4 worm cellular contexts compared by ENCODE assay signal in genomic region chrII:6348360-6348759, ce11.
TF ChIP-seq lines count a peak whose summit lies in the region.

No protein-coding gene starts in this region.

TF ChIP-seq in whole organism, L2 larva, 48 proteins besides CTCF, POLR2A, EP300 and RAD21 (continued from another document):
- TF ChIP-seq sma-3 (GFP tag; optimal IDR thresholded peaks at IDR 0.05; lab: Kevin White, UChicago) (peak; percentile 95), nhr-6 (tag; optimal IDR thresholded peaks at IDR 0.05; lab: Kevin White, UChicago) (peak; percentile 65), sma-9 (GFP tag; optimal IDR thresholded peaks at IDR 0.05; lab: Kevin White, UChicago) (peak; percentile 96), sma-9 (tag; optimal IDR thresholded peaks at IDR 0.05; lab: Kevin White, UChicago) (no peak), nhr-129 (tag; optimal IDR thresholded peaks at IDR 0.05; lab: Kevin White, UChicago) (peak; percentile 95), Y55F3AM.14 (GFP tag; optimal IDR thresholded peaks at IDR 0.05; lab: Kevin White, UChicago) (peak; percentile 56), ceh-16 (tag; optimal IDR thresholded peaks at IDR 0.05; lab: Kevin White, UChicago) (peak; percentile 84), unc-39 (tag; optimal IDR thresholded peaks at IDR 0.05; lab: Kevin White, UChicago) (no peak), zag-1 (tag; optimal IDR thresholded peaks at IDR 0.05; lab: Kevin White, UChicago) (peak; percentile 58), blmp-1 (tag; optimal IDR thresholded peaks at IDR 0.05; lab: Kevin White, UChicago; ENCODE audit: insufficient read depth) (peak; percentile 90), nhr-77 (tag; optimal IDR thresholded peaks at IDR 0.05; lab: Kevin White, UChicago) (no peak), unc-62 (GFP tag; optimal IDR thresholded peaks at IDR 0.05; lab: Kevin White, UChicago) (peak; percentile 64), fos-1 (tag; optimal IDR thresholded peaks at IDR 0.05; lab: Kevin White, UChicago) (peak; percentile 92), elt-3 (tag; optimal IDR thresholded peaks at IDR 0.05; lab: Kevin White, UChicago) (no peak), skn-1 (tag; optimal IDR thresholded peaks at IDR 0.05; lab: Kevin White, UChicago) (no peak), nhr-25 (tag; optimal IDR thresholded peaks at IDR 0.05; lab: Kevin White, UChicago) (peak; percentile 96), egl-27 (tag; optimal IDR thresholded peaks at IDR 0.05; lab: Kevin White, UChicago) (peak; percentile 84), ZK546.5 (tag; optimal IDR thresholded peaks at IDR 0.05; lab: Kevin White, UChicago) (no peak), ztf-4 (tag; optimal IDR thresholded peaks at IDR 0.05; lab: Kevin White, UChicago) (peak; percentile 89), mdl-1 (tag; optimal IDR thresholded peaks at IDR 0.05; lab: Kevin White, UChicago) (peak; percentile 56 to 87), dmd-4 (tag; optimal IDR thresholded peaks at IDR 0.05; lab: Kevin White, UChicago) (no peak), peb-1 (tag; optimal IDR thresholded peaks at IDR 0.05; lab: Kevin White, UChicago) (no peak), mbf-1 (tag; optimal IDR thresholded peaks at IDR 0.05; lab: Kevin White, UChicago) (no peak), snpc-4 (tag; optimal IDR thresholded peaks at IDR 0.05; lab: Kevin White, UChicago) (peak; percentile 47), nhr-23 (tag; optimal IDR thresholded peaks at IDR 0.05; lab: Kevin White, UChicago) (no peak)

TF ChIP-seq in whole organism, L4 larva, 104 proteins besides CTCF, POLR2A, EP300 and RAD21 (continued from another document and continues in another):
- TF ChIP-seq pqm-1 (tag; optimal IDR thresholded peaks at IDR 0.05; lab: Kevin White, UChicago) (peak; percentile 8), nhr-102 (tag; optimal IDR thresholded peaks at IDR 0.05; lab: Kevin White, UChicago) (peak; percentile 81), arid-1 (GFP tag; conservative IDR thresholded peaks at IDR 0.05; lab: Robert Waterston, UW) (peak; percentile 34; the same call in 1 of the 2 replicates), Y75B8A.6 (GFP tag; IDR thresholded peaks at IDR 0.05; lab: Robert Waterston, UW) (no peak), nhr-41 (GFP tag; IDR thresholded peaks at IDR 0.05; lab: Robert Waterston, UW) (0 out of 2 replicates have a peak, but pooled peaks have one; percentile 13), nhr-10 (tag; optimal IDR thresholded peaks at IDR 0.05; lab: Kevin White, UChicago) (peak; percentile 84), nhr-28 (tag; optimal IDR thresholded peaks at IDR 0.05; lab: Kevin White, UChicago) (peak; percentile 85), mep-1 (tag; optimal IDR thresholded peaks at IDR 0.05; lab: Kevin White, UChicago) (peak; percentile 89), fkh-10 (GFP tag; optimal IDR thresholded peaks at IDR 0.05; lab: Kevin White, UChicago) (no peak), madf-9 (GFP tag; conservative IDR thresholded peaks at IDR 0.05; lab: Robert Waterston, UW) (peak; percentile 60), zip-2 (tag; optimal IDR thresholded peaks at IDR 0.05; lab: Kevin White, UChicago) (peak; percentile 26), nhr-77 (tag; optimal IDR thresholded peaks at IDR 0.05; lab: Kevin White, UChicago) (peak; percentile 76), T26A8.4 (GFP tag; IDR thresholded peaks at IDR 0.05; lab: Robert Waterston, UW) (peak; percentile 79), egl-43 (GFP tag; IDR thresholded peaks at IDR 0.05; lab: Robert Waterston, UW) (peak; percentile 78), zfp-2 (tag; optimal IDR thresholded peaks at IDR 0.05; lab: Kevin White, UChicago) (no peak), pha-4 (GFP tag; IDR thresholded peaks at IDR 0.05; lab: Robert Waterston, UW) (peak; percentile 70; the same call in 1 of the 2 replicates), pha-4 (tag; optimal IDR thresholded peaks at IDR 0.05; lab: Kevin White, UChicago) (peak; percentile 88), ceh-28 (tag; optimal IDR thresholded peaks at IDR 0.05; lab: Kevin White, UChicago) (peak; percentile 20), snpc-4 (tag; optimal IDR thresholded peaks at IDR 0.05; lab: Kevin White, UChicago) (peak; percentile 36), zfp-3 (GFP tag; conservative IDR thresholded peaks at IDR 0.05; lab: Robert Waterston, UW) (0 out of 2 replicates have a peak, but pooled peaks have one; percentile 33), jun-1 (tag; optimal IDR thresholded peaks at IDR 0.05; lab: Kevin White, UChicago) (peak; percentile 64), madf-5 (GFP tag; IDR thresholded peaks at IDR 0.05; lab: Robert Waterston, UW) (0 out of 4 replicates have a peak, but pooled peaks of 1 of the 2 experiments have one; percentile 23), lin-13 (GFP tag; optimal IDR thresholded peaks at IDR 0.05; lab: Kevin White, UChicago) (peak; percentile 85), aha-1 (tag; lab: Kevin White, UChicago) (peak; percentile 89), spr-1 (tag; optimal IDR thresholded peaks at IDR 0.05; lab: Kevin White, UChicago) (peak; percentile 58), cey-2 (tag; optimal IDR thresholded peaks at IDR 0.05; lab: Kevin White, UChicago; ENCODE audit: borderline replicate concordance, insufficient read depth) (peak; percentile 45), nhr-11 (tag; optimal IDR thresholded peaks at IDR 0.05; lab: Kevin White, UChicago) (peak; percentile 90), duxl-1 (tag; optimal IDR thresholded peaks at IDR 0.05; lab: Kevin White, UChicago; ENCODE audit: poor library complexity) (peak; percentile 77), zip-11 (GFP tag; IDR thresholded peaks at IDR 0.05; lab: Robert Waterston, UW) (no peak), daf-19 (GFP tag; conservative IDR thresholded peaks at IDR 0.05; lab: Robert Waterston, UW) (no peak), saeg-2 (GFP tag; IDR thresholded peaks at IDR 0.05; lab: Robert Waterston, UW) (no peak), ztf-7 (tag; optimal IDR thresholded peaks at IDR 0.05; lab: Kevin White, UChicago) (peak; percentile 77), ceh-44 (GFP tag; IDR thresholded peaks at IDR 0.05; lab: Robert Waterston, UW) (no peak), dmd-6 (GFP tag; IDR thresholded peaks at IDR 0.05; lab: Robert Waterston, UW) (peak; percentile 92), ceh-20 (GFP tag; IDR thresholded peaks at IDR 0.05; lab: Robert Waterston, UW) (peak; percentile 83)

TF ChIP-seq in whole organism, late embryonic, 69 proteins besides CTCF, POLR2A, EP300 and RAD21 (continued from another document):
- peak; percentile 99 for TF ChIP-seq hlh-30 (tag; optimal IDR thresholded peaks at IDR 0.05; lab: Kevin White, UChicago; ENCODE audit: insufficient read depth)
- TF ChIP-seq ceh-2 (tag; optimal IDR thresholded peaks at IDR 0.05; lab: Kevin White, UChicago): peak; percentile 58
- peak; percentile 37 for TF ChIP-seq unc-42 (tag; optimal IDR thresholded peaks at IDR 0.05; lab: Kevin White, UChicago)
- peak; percentile 72 for TF ChIP-seq ama-1 (optimal IDR thresholded peaks at IDR 0.05; lab: Kevin White, UChicago)
- TF ChIP-seq hlh-15 (tag; optimal IDR thresholded peaks at IDR 0.05; lab: Kevin White, UChicago): no peak
- TF ChIP-seq ceh-6 (GFP tag; optimal IDR thresholded peaks at IDR 0.05; lab: Kevin White, UChicago): no peak
- peak; percentile 90 for TF ChIP-seq nfya-1 (tag; optimal IDR thresholded peaks at IDR 0.05; lab: Kevin White, UChicago)
TF ChIP-seq in whole organism, late embryonic: peak in this region for 23.

TF ChIP-seq in whole organism, mixed stage, embryonic, 35 proteins besides CTCF, POLR2A, EP300 and RAD21 (continued from another document):
- TF ChIP-seq unc-62 (GFP tag; optimal IDR thresholded peaks at IDR 0.05; lab: Kevin White, UChicago) (peak; percentile 83), lin-13 (tag; optimal IDR thresholded peaks at IDR 0.05; lab: Kevin White, UChicago) (peak; percentile 4), M03D4.4 (tag; optimal IDR thresholded peaks at IDR 0.05; lab: Kevin White, UChicago) (peak; percentile 12), elt-3 (tag; optimal IDR thresholded peaks at IDR 0.05; lab: Kevin White, UChicago) (no peak), zip-8 (tag; optimal IDR thresholded peaks at IDR 0.05; lab: Kevin White, UChicago) (no peak)
